Worm (Caenorhabditis elegans) whole organism, L3 larva: ENCODE measurements around the gene C44B11.1.

ENCODE experiments used
- ZK546.5 ChIP-seq: sonication (generic microtip); optimal IDR thresholded peaks from 2 replicates; lab custom pipeline; 2017; ENCODE audit warnings: missing biosample characterization, missing genetic modification characterization
- aly-2 ChIP-seq: fragments of 150-350 bp; optimal IDR thresholded peaks from 2 replicates; lab custom pipeline; 2014; ENCODE audit warnings: missing biosample characterization, missing genetic modification characterization
- ama-1 ChIP-seq: fragments of 150-350 bp; optimal IDR thresholded peaks from 2 replicates; lab custom pipeline; 2018
- ceh-82 ChIP-seq: fragments of 150-350 bp; optimal IDR thresholded peaks from 2 replicates; lab custom pipeline; 2014; ENCODE audit warnings: missing biosample characterization, missing genetic modification characterization
- egl-27 ChIP-seq: sonication (generic microtip); optimal IDR thresholded peaks from 4 replicates; lab custom pipeline; 2017; ENCODE audit warnings: missing biosample characterization, missing genetic modification reagents, missing genetic modification characterization
- elt-3 ChIP-seq, 3 experiments: fragments of 150-350 bp in 1 of 3; sonication (generic microtip) in 2 of 3; optimal IDR thresholded peaks; 2 replicates in 2 of 3; 4 replicates in 1 of 3; lab custom pipeline; 2014 to 2017; ENCODE audit warnings: missing biosample characterization in 3 of 3, missing genetic modification characterization in 3 of 3
- fkh-2 ChIP-seq: fragments of 150-350 bp; optimal IDR thresholded peaks from 2 replicates; lab custom pipeline; 2014; ENCODE audit warnings: missing biosample characterization, missing genetic modification reagents, missing genetic modification characterization
- nhr-67 ChIP-seq: fragments of 150-350 bp; optimal IDR thresholded peaks from 2 replicates; lab custom pipeline; 2014; ENCODE audit warnings: missing biosample characterization, missing genetic modification characterization
- pqm-1 ChIP-seq: fragments of 150-350 bp; optimal IDR thresholded peaks from 2 replicates; lab custom pipeline; 2017; ENCODE audit warnings: missing biosample characterization, missing genetic modification characterization, inconsistent platforms
- snpc-4 ChIP-seq: fragments of 150-350 bp; optimal IDR thresholded peaks from 2 replicates; lab custom pipeline; 2014; ENCODE audit warnings: missing biosample characterization, missing genetic modification characterization
- unc-62 ChIP-seq: fragments of 150-350 bp; sonication (generic microtip); optimal IDR thresholded peaks from 4 replicates; lab custom pipeline; 2014; ENCODE audit warnings: missing biosample characterization, missing genetic modification reagents, missing genetic modification characterization

ce11 chrIII:3191729-3192128 is 36.7 kb downstream of the C44B11.1 start:
- TF ChIP-seq aly-2 (no peak), ama-1 (lab: Kevin White, UChicago) (no peak), fkh-2 (tag; lab: Kevin White, UChicago) (no peak), unc-62 (GFP tag; lab: Kevin White, UChicago) (no peak), egl-27 (no peak), nhr-67 (no peak), snpc-4 (tag; lab: Kevin White, UChicago) (no peak), ZK546.5 (tag; lab: Kevin White, UChicago) (no peak), pqm-1 (tag; lab: Kevin White, UChicago) (no peak), elt-3 (tag; optimal IDR thresholded peaks at IDR 0.05; lab: Kevin White, UChicago) (no peak), ceh-82 (no peak)
